Worm (Caenorhabditis elegans) whole organism, L3 larva: ENCODE data around the gene C32C4.3.

ENCODE experiments used
- ama-1 ChIP-seq: fragments of 150-350 bp; optimal IDR thresholded peaks from 2 replicates; lab custom pipeline; 2018
- ceh-82 ChIP-seq: fragments of 150-350 bp; optimal IDR thresholded peaks from 2 replicates; lab custom pipeline; 2014; ENCODE audit warnings: missing biosample characterization, missing genetic modification characterization
- ceh-9 ChIP-seq: sonication (generic microtip); optimal IDR thresholded peaks from 2 replicates; lab custom pipeline; 2018; ENCODE audit warnings: missing biosample characterization, missing genetic modification characterization
- egl-27 ChIP-seq: sonication (generic microtip); optimal IDR thresholded peaks from 4 replicates; lab custom pipeline; 2017; ENCODE audit warnings: missing biosample characterization, missing genetic modification reagents, missing genetic modification characterization
- egl-5 ChIP-seq: fragments of 150-350 bp; optimal IDR thresholded peaks from 2 replicates; lab custom pipeline; 2017; ENCODE audit warnings: missing biosample characterization, missing genetic modification reagents, missing genetic modification characterization, inconsistent platforms
- fkh-2 ChIP-seq: fragments of 150-350 bp; optimal IDR thresholded peaks from 2 replicates; lab custom pipeline; 2014; ENCODE audit warnings: missing biosample characterization, missing genetic modification reagents, missing genetic modification characterization
- fos-1 ChIP-seq: fragments of 150-350 bp; optimal IDR thresholded peaks from 2 replicates; lab custom pipeline; 2014; ENCODE audit warnings: missing biosample characterization, missing genetic modification characterization
- nfya-1 ChIP-seq: sonication (generic microtip); optimal IDR thresholded peaks from 2 replicates; lab custom pipeline; 2017; ENCODE audit warnings: missing genetic modification characterization, mild to moderate bottlenecking, missing compliant biosample characterization, antibody characterized with exemption, moderate library complexity; ENCODE audit not compliant: insufficient read depth
- nhr-12 ChIP-seq: fragments of 150-350 bp; optimal IDR thresholded peaks from 2 replicates; lab custom pipeline; 2014; ENCODE audit warnings: missing biosample characterization, missing genetic modification characterization
- nhr-237 ChIP-seq: fragments of 150-350 bp; optimal IDR thresholded peaks from 2 replicates; lab custom pipeline; 2014; ENCODE audit warnings: missing biosample characterization, missing genetic modification characterization
- nhr-28 ChIP-seq: fragments of 150-350 bp; optimal IDR thresholded peaks from 2 replicates; lab custom pipeline; 2014; ENCODE audit warnings: missing biosample characterization, missing genetic modification characterization

DNA sequence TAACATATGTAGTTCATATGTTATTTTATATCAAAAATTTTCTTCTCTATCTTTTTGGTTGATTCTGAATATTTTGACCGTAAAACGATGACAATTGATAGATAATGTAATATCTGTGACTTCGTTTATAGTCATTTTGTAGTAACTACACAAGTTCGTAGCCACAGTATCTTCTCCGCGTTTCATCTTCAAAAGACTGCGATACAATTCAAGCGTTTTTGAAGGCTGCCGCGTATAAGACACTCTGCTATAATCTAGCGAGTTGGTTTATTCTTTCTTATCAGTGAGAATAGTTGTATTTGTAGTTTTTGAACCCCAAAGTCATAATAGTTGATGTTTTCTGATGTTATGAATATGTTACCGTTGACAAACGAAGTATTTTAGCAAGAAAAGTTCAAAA, 10.0 kb upstream of the C32C4.3 start, which contains the start of gene ugt-34:
- no peak for TF ChIP-seq ceh-82
- no peak for TF ChIP-seq nhr-12 (tag; lab: Kevin White, UChicago)
- no peak for TF ChIP-seq ama-1 (lab: Kevin White, UChicago)
- no peak for TF ChIP-seq nfya-1 (tag; lab: Kevin White, UChicago)
- TF ChIP-seq nhr-237 (tag; lab: Kevin White, UChicago), result no peak
- no peak for TF ChIP-seq egl-27
- no peak for TF ChIP-seq nhr-28 (tag; lab: Kevin White, UChicago)
- TF ChIP-seq fkh-2, result no peak
- no peak for TF ChIP-seq ceh-9
- TF ChIP-seq egl-5, result no peak
- no peak for TF ChIP-seq fos-1
